Worm (Caenorhabditis elegans): ENCODE results near the gene nhr-264.

nhr-264 gene

ce11 chrIV:9335552-9336251, 42.0 kb upstream of the nhr-264 start, which contains the start of the genes coa-4 and T20D3.14 (continued):
- TF ChIP-seq attf-4 (tag; optimal IDR thresholded peaks at IDR 0.05) (no peak), arid-1 (GFP tag; conservative IDR thresholded peaks at IDR 0.05) (no peak), aha-1 (tag) (peak; percentile 63)

- TF ChIP-seq mxl-2 (GFP tag; conservative IDR thresholded peaks at IDR 0.05) (no peak), snpc-4 (tag; optimal IDR thresholded peaks at IDR 0.05) (no peak), dve-1 (tag; optimal IDR thresholded peaks at IDR 0.05; ENCODE audit: insufficient read depth) (peak; percentile 73), nhr-41 (GFP tag; IDR thresholded peaks at IDR 0.05) (0 out of 2 replicates have a peak, but pooled peaks have one; percentile 40), dmd-6 (GFP tag; IDR thresholded peaks at IDR 0.05) (peak; percentile 80), mxl-3 (GFP tag; optimal IDR thresholded peaks at IDR 0.05) (peak; percentile 53), pqm-1 (tag; optimal IDR thresholded peaks at IDR 0.05) (peak; percentile 97), zag-1 (tag; optimal IDR thresholded peaks at IDR 0.05) (no peak), Y105C5A.15 (GFP tag; IDR thresholded peaks at IDR 0.05) (no peak), hif-1 (tag; optimal IDR thresholded peaks at IDR 0.05) (no peak), spr-3 (GFP tag; optimal IDR thresholded peaks at IDR 0.05) (no peak), nhr-28 (tag; optimal IDR thresholded peaks at IDR 0.05) (peak; percentile 91), dpl-1 (GFP tag; optimal IDR thresholded peaks at IDR 0.05) (no peak), F44E2.7 (GFP tag; IDR thresholded peaks at IDR 0.05) (no peak), Y5F2A.4 (GFP tag; optimal IDR thresholded peaks at IDR 0.05) (no peak), nhr-77 (tag; optimal IDR thresholded peaks at IDR 0.05) (peak; percentile 82), T26A8.4 (GFP tag; IDR thresholded peaks at IDR 0.05) (no peak), F10B5.3 (tag; optimal IDR thresholded peaks at IDR 0.05) (no peak), nhr-237 (tag; optimal IDR thresholded peaks at IDR 0.05) (no peak), hlh-11 (tag; optimal IDR thresholded peaks at IDR 0.05) (peak; percentile 79), egl-27 (tag; optimal IDR thresholded peaks at IDR 0.05) (no peak), nhr-11 (tag; optimal IDR thresholded peaks at IDR 0.05) (no peak), mes-2 (tag; optimal IDR thresholded peaks at IDR 0.05; ENCODE audit: poor library complexity, severe bottlenecking) (peak; percentile 11), mep-1 (tag; optimal IDR thresholded peaks at IDR 0.05) (peak; percentile 21), lir-3 (tag; optimal IDR thresholded peaks at IDR 0.05) (no peak), cey-2 (tag; optimal IDR thresholded peaks at IDR 0.05; ENCODE audit: borderline replicate concordance, insufficient read depth) (no peak), nhr-10 (tag; optimal IDR thresholded peaks at IDR 0.05) (no peak), ztf-7 (tag; optimal IDR thresholded peaks at IDR 0.05) (no peak), duxl-1 (tag; optimal IDR thresholded peaks at IDR 0.05; ENCODE audit: poor library complexity) (no peak), nhr-76 (tag; optimal IDR thresholded peaks at IDR 0.05) (no peak), sdz-12 (GFP tag; optimal IDR thresholded peaks at IDR 0.05) (no peak), Y48G9A.11 (GFP tag; IDR thresholded peaks at IDR 0.05) (no peak), daf-16 (GFP tag; optimal IDR thresholded peaks at IDR 0.05) (peak in 1 of 2 experiments; percentile 2), daf-16 (tag; optimal IDR thresholded peaks at IDR 0.05) (peak; percentile 59), php-3 (GFP tag; IDR thresholded peaks at IDR 0.05) (peak; percentile 88), lin-1 (GFP tag; IDR thresholded peaks at IDR 0.05) (0 out of 2 replicates have a peak, but pooled peaks have one; percentile 27), hlh-30 (tag; optimal IDR thresholded peaks at IDR 0.05; ENCODE audit: insufficient read depth) (peak; percentile 5), T20F7.1 (GFP tag; optimal IDR thresholded peaks at IDR 0.05) (peak; percentile 29), daf-19 (GFP tag; conservative IDR thresholded peaks at IDR 0.05) (no peak), lin-39 (tag; optimal IDR thresholded peaks at IDR 0.05) (no peak), mdt-29 (GFP tag; IDR thresholded peaks at IDR 0.05) (no peak), ceh-28 (tag; optimal IDR thresholded peaks at IDR 0.05) (no peak), daf-8 (GFP tag; IDR thresholded peaks at IDR 0.05) (no peak), lin-15B (tag; optimal IDR thresholded peaks at IDR 0.05) (no peak), ceh-82 (tag; optimal IDR thresholded peaks at IDR 0.05) (no peak), skn-1 (tag; optimal IDR thresholded peaks at IDR 0.05) (no peak)
These were observed 39.3 kb upstream of the nhr-264 start for ce11 chrIV:9333007-9333406.
